Fruit fly (Drosophila melanogaster): ENCODE results near the gene CG32432.

dm6 chr3L:20823206-20823803 lies 61.7 kb downstream of the CG32432 start:
- TF ChIP-seq CG31627 (GFP tag; optimal IDR thresholded peaks at IDR 0.05) (no peak), Ets21C (GFP tag; optimal IDR thresholded peaks at IDR 0.05) (no peak), vri (GFP tag; optimal IDR thresholded peaks at IDR 0.05) (no peak), acj6 (GFP tag; optimal IDR thresholded peaks at IDR 0.05) (no peak), Met (GFP tag; optimal IDR thresholded peaks at IDR 0.05) (no peak), CG32006 (GFP tag; optimal IDR thresholded peaks at IDR 0.05) (no peak), Smox (GFP tag; optimal IDR thresholded peaks at IDR 0.05) (no peak), fd59A (GFP tag; optimal IDR thresholded peaks at IDR 0.05) (no peak)

All from whole organism, prepupa.